Worm (Caenorhabditis elegans) whole organism, late embryonic: ENCODE measurements around the gene str-99.

ENCODE experiments used
- K02D7.2 ChIP-seq: sonication (generic microtip); optimal IDR thresholded peaks from 2 replicates; lab custom pipeline; 2017; ENCODE audit warnings: mild to moderate bottlenecking, missing genetic modification characterization, missing compliant biosample characterization
- K09A11.1 ChIP-seq: sonication (generic microtip); optimal IDR thresholded peaks from 2 replicates; lab custom pipeline; 2017; ENCODE audit warnings: antibody characterized with exemption, mild to moderate bottlenecking, missing genetic modification characterization, missing compliant biosample characterization; ENCODE audit not compliant: insufficient read depth
- T23F11.4 ChIP-seq: fragments of 200-800 bp; sonication (Bioruptor generic); optimal IDR thresholded peaks from 2 replicates; lab custom pipeline; 2018; ENCODE audit warnings: mild to moderate bottlenecking, missing genetic modification characterization, missing compliant biosample characterization
- ama-1 ChIP-seq: fragments of 150-350 bp; optimal IDR thresholded peaks from 2 replicates; lab custom pipeline; 2014
- ceh-2 ChIP-seq: sonication (generic microtip); optimal IDR thresholded peaks from 2 replicates; lab custom pipeline; 2016; ENCODE audit warnings: missing genotype, missing genetic modification characterization, missing compliant biosample characterization
- ceh-22 ChIP-seq: sonication (generic microtip); optimal IDR thresholded peaks from 2 replicates; lab custom pipeline; 2017; ENCODE audit warnings: missing biosample characterization, missing genetic modification characterization
- ceh-30 ChIP-seq: fragments of 150-350 bp; optimal IDR thresholded peaks from 2 replicates; lab custom pipeline; 2014; ENCODE audit warnings: missing biosample characterization, missing genetic modification characterization
- ceh-31 ChIP-seq: sonication (generic microtip); optimal IDR thresholded peaks from 2 replicates; lab custom pipeline; 2016; ENCODE audit warnings: missing genetic modification characterization, missing compliant biosample characterization
- ceh-34 ChIP-seq: sonication (generic microtip); optimal IDR thresholded peaks from 2 replicates; lab custom pipeline; 2016; ENCODE audit warnings: mild to moderate bottlenecking, missing genetic modification characterization, missing compliant biosample characterization
- ceh-45 ChIP-seq: fragments of 200-800 bp; sonication (Bioruptor generic); IDR thresholded peaks from 2 replicates; pipeline ENCODE4 v1.3.6; 2022; ENCODE audit warnings: missing genetic modification reagents, missing genetic modification characterization, missing compliant biosample characterization
- ceh-48 ChIP-seq: sonication (generic microtip); optimal IDR thresholded peaks from 2 replicates; lab custom pipeline; 2016; ENCODE audit warnings: missing genetic modification characterization, inconsistent platforms, missing compliant biosample characterization
- che-1 ChIP-seq: sonication (generic microtip); optimal IDR thresholded peaks from 2 replicates; lab custom pipeline; 2016; ENCODE audit warnings: mild to moderate bottlenecking, missing genetic modification characterization, missing compliant biosample characterization
- dve-1 ChIP-seq: sonication (generic microtip); optimal IDR thresholded peaks from 2 replicates; lab custom pipeline; 2017; ENCODE audit warnings: antibody characterized with exemption, mild to moderate bottlenecking, missing genetic modification characterization, missing compliant biosample characterization
- elt-2 ChIP-seq: sonication (generic microtip); optimal IDR thresholded peaks from 2 replicates; lab custom pipeline; 2016; ENCODE audit warnings: missing genetic modification reagents, missing genetic modification characterization, missing compliant biosample characterization
- elt-4 ChIP-seq: sonication (generic microtip); optimal IDR thresholded peaks from 2 replicates; lab custom pipeline; 2016; ENCODE audit warnings: missing genetic modification characterization, missing compliant biosample characterization
- eyg-1 ChIP-seq: sonication (generic microtip); optimal IDR thresholded peaks from 2 replicates; lab custom pipeline; 2016; ENCODE audit warnings: missing genotype, missing genetic modification characterization, missing compliant biosample characterization
- fax-1 ChIP-seq: sonication (generic microtip); optimal IDR thresholded peaks from 2 replicates; lab custom pipeline; 2016; ENCODE audit warnings: missing genotype, missing genetic modification characterization, missing compliant biosample characterization
- fkh-10 ChIP-seq: fragments of 150-350 bp; optimal IDR thresholded peaks from 2 replicates; lab custom pipeline; 2014; ENCODE audit warnings: missing biosample characterization, missing genetic modification reagents, missing genetic modification characterization
- gmeb-2 ChIP-seq: sonication (generic microtip); optimal IDR thresholded peaks from 2 replicates; lab custom pipeline; 2016; ENCODE audit warnings: missing genetic modification characterization, inconsistent platforms, missing compliant biosample characterization
- hlh-13 ChIP-seq: fragments of 200-800 bp; sonication (Bioruptor generic); optimal IDR thresholded peaks from 2 replicates; lab custom pipeline; 2018; ENCODE audit warnings: mild to moderate bottlenecking, missing genetic modification characterization, missing compliant biosample characterization
- hlh-30 ChIP-seq: sonication (generic microtip); optimal IDR thresholded peaks from 2 replicates; lab custom pipeline; 2017; ENCODE audit warnings: antibody characterized with exemption, missing genetic modification characterization, missing compliant biosample characterization; ENCODE audit not compliant: insufficient read depth
- hlh-8 ChIP-seq: sonication (generic microtip); optimal IDR thresholded peaks from 2 replicates; lab custom pipeline; 2016; ENCODE audit warnings: missing genotype, missing genetic modification characterization, missing compliant biosample characterization
- lim-6 ChIP-seq: sonication (generic microtip); optimal IDR thresholded peaks from 2 replicates; lab custom pipeline; 2016; ENCODE audit warnings: missing genetic modification characterization, missing compliant biosample characterization
- madf-2 ChIP-seq: sonication (generic microtip); optimal IDR thresholded peaks from 2 replicates; lab custom pipeline; 2017; ENCODE audit warnings: missing genetic modification characterization, missing compliant biosample characterization
- nfya-1 ChIP-seq: sonication (generic microtip); optimal IDR thresholded peaks from 2 replicates; lab custom pipeline; 2017; ENCODE audit warnings: missing genetic modification characterization, mild to moderate bottlenecking, missing compliant biosample characterization, antibody characterized with exemption, moderate library complexity
- npax-4 ChIP-seq: sonication (generic microtip); optimal IDR thresholded peaks from 2 replicates; lab custom pipeline; 2016; ENCODE audit warnings: missing genetic modification characterization, missing compliant biosample characterization
- pat-9 ChIP-seq: fragments of 200-800 bp; sonication (Bioruptor generic); optimal IDR thresholded peaks from 2 replicates; lab custom pipeline; 2018; ENCODE audit warnings: mild to moderate bottlenecking, missing genetic modification characterization, moderate library complexity, missing compliant biosample characterization
- pha-2 ChIP-seq: sonication (generic microtip); optimal IDR thresholded peaks from 2 replicates; lab custom pipeline; 2017; ENCODE audit warnings: mild to moderate bottlenecking, missing genetic modification characterization, missing compliant biosample characterization
- pqm-1 ChIP-seq: sonication (generic microtip); optimal IDR thresholded peaks from 2 replicates; lab custom pipeline; 2016; ENCODE audit warnings: missing genetic modification characterization, missing compliant biosample characterization
- sox-2 ChIP-seq: fragments of 200-800 bp; sonication (Bioruptor generic); IDR thresholded peaks from 2 replicates; pipeline ENCODE4 v1.3.6; 2022; ENCODE audit warnings: missing genetic modification reagents, missing genetic modification characterization, missing compliant biosample characterization
- sox-4 ChIP-seq: sonication (generic microtip); optimal IDR thresholded peaks from 2 replicates; lab custom pipeline; 2017; ENCODE audit warnings: mild to moderate bottlenecking, missing genetic modification characterization, inconsistent platforms, missing compliant biosample characterization
- tbx-2 ChIP-seq: sonication (generic microtip); optimal IDR thresholded peaks from 2 replicates; lab custom pipeline; 2016; ENCODE audit warnings: missing genetic modification characterization, missing compliant biosample characterization
- unc-55 ChIP-seq: sonication (generic microtip); optimal IDR thresholded peaks from 2 replicates; lab custom pipeline; 2017; ENCODE audit warnings: missing biosample characterization, missing genetic modification reagents, missing genetic modification characterization
- unc-86 ChIP-seq: sonication (generic microtip); optimal IDR thresholded peaks from 2 replicates; lab custom pipeline; 2016; ENCODE audit warnings: missing genetic modification characterization, missing compliant biosample characterization
- zip-5 ChIP-seq: sonication (generic microtip); optimal IDR thresholded peaks from 2 replicates; lab custom pipeline; 2016; ENCODE audit warnings: missing genetic modification characterization, missing compliant biosample characterization
- ztf-16 ChIP-seq: sonication (generic microtip); optimal IDR thresholded peaks from 2 replicates; lab custom pipeline; 2017; ENCODE audit warnings: missing genetic modification characterization, missing compliant biosample characterization

str-99 gene

ce11 chrV:16162124-16162735, 3.9 kb upstream of the str-99 start, which contains the start of the genes str-109 and F10A3.11:
Gene str-109 (minus strand): TSS chrV:16162224.
Gene F10A3.11 (plus strand): TSS chrV:16162685.
- TF ChIP-seq zip-5 (tag; lab: Kevin White, UChicago) (no peak), gmeb-2 (no peak), ceh-22 (no peak), ceh-31 (tag; lab: Kevin White, UChicago) (no peak)

ce11 chrV:16160087-16160486, 1.8 kb upstream of the str-99 start:
- TF ChIP-seq ztf-16 (tag; lab: Kevin White, UChicago) (no peak), pha-2 (tag; lab: Kevin White, UChicago) (no peak), K09A11.1 (tag; lab: Kevin White, UChicago) (no peak), lim-6 (no peak), npax-4 (tag; lab: Kevin White, UChicago) (no peak), unc-86 (no peak), che-1 (tag; lab: Kevin White, UChicago) (no peak), eyg-1 (tag; lab: Kevin White, UChicago) (no peak), nfya-1 (tag; lab: Kevin White, UChicago) (no peak), fax-1 (tag; lab: Kevin White, UChicago) (no peak)

- TF ChIP-seq nfya-1 (tag; lab: Kevin White, UChicago) (no peak), sox-2 (GFP tag; lab: Robert Waterston, UW) (no peak), fkh-10 (no peak), dve-1 (tag; lab: Kevin White, UChicago) (no peak), sox-4 (tag; lab: Kevin White, UChicago) (no peak), ceh-30 (tag; lab: Kevin White, UChicago) (no peak)
Measured at ce11 chrV:16159594-16159993, 1.3 kb upstream of the str-99 start, which contains the start of gene F10A3.17. Gene F10A3.17 (minus strand): TSS chrV:16159694.

ce11 chrV:16155111-16155510, 3.2 kb downstream of the str-99 start, which contains the start of gene str-97:
Gene str-97 (minus strand): TSS chrV:16155211.
- TF ChIP-seq tbx-2 (tag; lab: Kevin White, UChicago) (no peak), ceh-34 (no peak), ceh-45 (GFP tag; lab: Robert Waterston, UW) (no peak), ceh-30 (tag; lab: Kevin White, UChicago) (no peak), hlh-30 (tag; lab: Kevin White, UChicago) (no peak), elt-2 (tag; lab: Kevin White, UChicago) (no peak), hlh-13 (no peak)

- TF ChIP-seq ceh-48 (tag; lab: Kevin White, UChicago), result no peak
- no peak for TF ChIP-seq ama-1 (lab: Kevin White, UChicago)
- TF ChIP-seq lim-6, result no peak
- TF ChIP-seq elt-4 (tag; lab: Kevin White, UChicago), result no peak
- TF ChIP-seq eyg-1 (tag; lab: Kevin White, UChicago), result no peak
- TF ChIP-seq unc-55, result no peak
- TF ChIP-seq ceh-2 (tag; lab: Kevin White, UChicago), result no peak
- no peak for TF ChIP-seq nfya-1 (tag; lab: Kevin White, UChicago)
- no peak for TF ChIP-seq K02D7.2 (tag; lab: Kevin White, UChicago)
- TF ChIP-seq pat-9 (tag; lab: Kevin White, UChicago), result no peak
- TF ChIP-seq hlh-8 (tag; lab: Kevin White, UChicago), result no peak
- no peak for TF ChIP-seq unc-86
- TF ChIP-seq pqm-1 (tag; lab: Kevin White, UChicago), result no peak
- TF ChIP-seq T23F11.4 (GFP tag; lab: Kevin White, UChicago), result no peak
- no peak for TF ChIP-seq madf-2
- TF ChIP-seq che-1 (tag; lab: Kevin White, UChicago), result no peak
- TF ChIP-seq, all 69 proteins: peak for 0
Measured at ce11 chrV:16153375-16153774, 4.9 kb downstream of the str-99 start, which contains the start of gene str-254. Gene str-254 (minus strand): TSS chrV:16153475.
